Worm (Caenorhabditis elegans): ENCODE results near the gene nspb-11.

Gene nspb-11

ce11 chrII:12888471-12888870 is 18.7 kb upstream of the nspb-11 start, which contains the start of gene F35C5.3:
F35C5.3 (plus strand) TSS chrII:12888771.
- TF ChIP-seq hmg-4 (GFP tag; optimal IDR thresholded peaks at IDR 0.05) (no peak), B0310.2 (tag; optimal IDR thresholded peaks at IDR 0.05) (no peak), ama-1 (optimal IDR thresholded peaks at IDR 0.05) (no peak), hmbx-1 (tag; optimal IDR thresholded peaks at IDR 0.05) (no peak), pes-1 (GFP tag; IDR thresholded peaks at IDR 0.05) (no peak), hnd-1 (tag; optimal IDR thresholded peaks at IDR 0.05) (no peak), tbx-37 (GFP tag; conservative IDR thresholded peaks at IDR 0.05) (no peak), ceh-36 (tag; optimal IDR thresholded peaks at IDR 0.05) (no peak), flt-1 (GFP tag; IDR thresholded peaks at IDR 0.05) (no peak), tra-4 (tag; optimal IDR thresholded peaks at IDR 0.05) (no peak), aly-1 (tag; optimal IDR thresholded peaks at IDR 0.05) (no peak), scrt-1 (GFP tag; IDR thresholded peaks at IDR 0.05) (no peak), F13C5.2 (tag; optimal IDR thresholded peaks at IDR 0.05) (no peak), ceh-13 (GFP tag; optimal IDR thresholded peaks at IDR 0.05) (no peak), tbx-11 (GFP tag; IDR thresholded peaks at IDR 0.05) (no peak), sea-1 (GFP tag; conservative IDR thresholded peaks at IDR 0.05) (no peak), ets-7 (tag; optimal IDR thresholded peaks at IDR 0.05) (no peak)

DNA sequence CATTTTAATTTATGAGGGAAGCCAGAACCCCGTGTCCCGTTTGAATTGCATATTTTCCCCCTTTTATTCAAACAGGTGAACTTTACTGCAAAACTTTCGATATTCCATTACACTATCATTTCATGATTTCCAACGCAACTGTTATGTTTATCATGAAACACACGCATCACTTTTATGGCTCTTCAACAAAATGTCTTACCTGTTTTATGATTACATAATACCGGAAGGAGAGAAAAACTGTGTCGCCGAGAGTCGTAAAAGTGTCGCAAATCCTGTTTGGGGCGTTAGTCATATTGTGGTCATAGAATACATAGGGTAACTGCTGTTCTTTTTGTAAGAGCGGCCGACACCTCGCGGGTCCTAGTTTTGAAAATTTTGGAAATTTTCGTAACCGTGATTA is 14.8 kb upstream of the nspb-11 start:
- TF ChIP-seq flt-1 (GFP tag; IDR thresholded peaks at IDR 0.05) (no peak), F13C5.2 (tag; optimal IDR thresholded peaks at IDR 0.05) (no peak), sea-1 (GFP tag; conservative IDR thresholded peaks at IDR 0.05) (no peak), B0310.2 (tag; optimal IDR thresholded peaks at IDR 0.05) (no peak), pes-1 (GFP tag; IDR thresholded peaks at IDR 0.05) (no peak)

DNA sequence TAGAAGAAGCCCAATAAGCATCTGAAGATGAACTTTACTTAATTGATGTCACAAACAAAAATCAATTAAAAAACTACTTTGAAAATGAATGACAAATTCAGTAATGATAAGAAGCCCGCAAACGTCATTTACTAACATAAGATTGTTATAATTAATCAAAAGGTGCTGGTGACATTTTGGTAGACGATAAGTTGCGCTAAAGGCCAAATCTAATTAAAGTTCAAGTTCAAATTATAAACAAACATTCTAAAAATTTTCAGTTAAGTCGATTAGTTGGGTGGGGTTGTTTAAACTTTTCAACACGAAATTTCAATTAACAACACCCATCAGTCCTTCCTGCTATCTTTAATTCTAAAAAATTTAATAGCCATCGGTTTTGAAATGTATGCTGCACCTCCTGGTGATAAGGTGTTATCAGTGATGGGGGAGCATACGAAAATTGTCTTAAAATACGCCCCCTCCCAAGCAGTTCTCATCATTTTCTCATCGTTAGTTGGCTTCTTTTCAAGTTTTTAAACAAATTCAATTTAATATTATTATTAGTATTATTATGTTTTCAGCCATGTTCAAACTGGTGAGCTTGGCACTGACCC is 12.0 kb upstream of the nspb-11 start, which contains the start of the genes clec-62 and clec-63:
TSS of gene clec-62 (minus strand) at position 51 of the 593 bp plus-strand sequence.
TSS of gene clec-63 (plus strand) at position 561 of the 593 bp plus-strand sequence.
- TF ChIP-seq ceh-36 (tag; optimal IDR thresholded peaks at IDR 0.05) (no peak), hmbx-1 (tag; optimal IDR thresholded peaks at IDR 0.05) (no peak), ceh-13 (GFP tag; optimal IDR thresholded peaks at IDR 0.05) (no peak), tra-4 (tag; optimal IDR thresholded peaks at IDR 0.05) (no peak), hmg-4 (GFP tag; optimal IDR thresholded peaks at IDR 0.05) (no peak), pes-1 (GFP tag; IDR thresholded peaks at IDR 0.05) (no peak), F13C5.2 (tag; optimal IDR thresholded peaks at IDR 0.05) (no peak), aly-1 (tag; optimal IDR thresholded peaks at IDR 0.05) (no peak), hnd-1 (tag; optimal IDR thresholded peaks at IDR 0.05) (no peak), tbx-11 (GFP tag; IDR thresholded peaks at IDR 0.05) (no peak)

DNA sequence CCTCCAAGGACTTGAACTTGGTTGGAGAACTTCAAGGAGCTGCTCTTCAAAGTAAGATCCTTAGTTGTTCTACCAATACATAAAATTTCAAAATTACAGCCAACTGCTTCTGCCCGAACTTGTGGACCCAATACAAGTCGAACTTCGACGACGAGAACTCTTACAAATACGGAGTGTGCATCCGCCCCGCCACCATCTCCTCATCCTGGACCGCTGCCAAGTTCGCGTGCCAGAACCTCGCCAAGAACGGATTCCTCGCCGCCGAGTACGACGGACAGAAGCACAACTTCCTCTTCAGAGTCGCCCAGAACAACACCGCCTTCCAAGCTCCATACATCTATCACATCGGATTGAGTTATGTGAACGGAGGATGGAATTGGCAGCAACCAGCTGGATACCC is 10.5 kb upstream of the nspb-11 start:
- TF ChIP-seq hmbx-1 (tag; optimal IDR thresholded peaks at IDR 0.05): no peak
- TF ChIP-seq ets-7 (tag; optimal IDR thresholded peaks at IDR 0.05): no peak
- no peak for TF ChIP-seq ama-1 (optimal IDR thresholded peaks at IDR 0.05)
- TF ChIP-seq flt-1 (GFP tag; IDR thresholded peaks at IDR 0.05): no peak
- no peak for TF ChIP-seq B0310.2 (tag; optimal IDR thresholded peaks at IDR 0.05)
- TF ChIP-seq hmg-4 (GFP tag; optimal IDR thresholded peaks at IDR 0.05): no peak
- no peak for TF ChIP-seq F13C5.2 (tag; optimal IDR thresholded peaks at IDR 0.05)
- no peak for TF ChIP-seq tbx-37 (GFP tag; conservative IDR thresholded peaks at IDR 0.05)
- TF ChIP-seq aly-1 (tag; optimal IDR thresholded peaks at IDR 0.05): no peak

DNA sequence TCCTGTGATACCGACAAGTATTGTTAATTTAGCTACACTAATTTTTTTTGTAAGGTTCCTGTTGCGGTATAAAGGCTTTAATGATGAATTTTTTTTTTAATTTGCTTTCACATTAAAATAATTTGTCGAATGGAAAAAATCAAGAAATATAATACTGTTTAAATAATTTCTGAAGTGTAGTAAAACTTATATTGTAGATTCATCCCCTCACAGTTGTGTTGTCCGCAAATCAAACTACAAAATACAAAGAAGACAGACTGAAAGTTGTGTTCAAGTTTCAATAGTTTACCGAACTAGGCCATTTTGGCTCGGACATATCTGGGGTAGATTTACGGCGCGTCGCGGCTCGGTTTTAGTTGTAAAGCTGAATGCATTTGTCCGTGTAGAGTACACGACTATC is 9.8 kb upstream of the nspb-11 start:
- TF ChIP-seq flt-1 (GFP tag; IDR thresholded peaks at IDR 0.05): no peak
- TF ChIP-seq ceh-13 (GFP tag; optimal IDR thresholded peaks at IDR 0.05): no peak
- TF ChIP-seq hmg-4 (GFP tag; optimal IDR thresholded peaks at IDR 0.05): no peak
- TF ChIP-seq scrt-1 (GFP tag; IDR thresholded peaks at IDR 0.05): no peak
- TF ChIP-seq tbx-11 (GFP tag; IDR thresholded peaks at IDR 0.05): no peak
- no peak for TF ChIP-seq tbx-37 (GFP tag; conservative IDR thresholded peaks at IDR 0.05)
- no peak for TF ChIP-seq B0310.2 (tag; optimal IDR thresholded peaks at IDR 0.05)
- TF ChIP-seq ama-1 (optimal IDR thresholded peaks at IDR 0.05): no peak
- no peak for TF ChIP-seq tra-4 (tag; optimal IDR thresholded peaks at IDR 0.05)

DNA sequence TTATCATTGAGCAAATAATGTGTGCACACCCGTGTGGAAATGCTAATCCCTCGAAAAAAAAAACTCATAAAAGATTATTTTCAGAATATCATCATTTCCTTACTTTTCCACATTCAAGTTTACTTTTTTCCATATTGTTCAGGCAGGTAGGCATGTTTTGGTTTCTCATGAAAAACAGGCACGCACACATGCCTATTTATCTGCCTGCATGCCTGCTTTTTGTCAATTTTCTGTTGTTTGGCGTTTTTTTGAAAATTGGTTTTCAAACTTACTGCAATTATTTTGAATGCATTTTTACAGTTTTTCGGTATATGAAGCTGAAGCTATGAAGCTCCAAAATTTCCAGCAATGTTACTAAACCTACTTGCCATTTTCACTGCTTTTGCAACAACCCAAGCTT is 9.2 kb upstream of the nspb-11 start, which contains the start of gene clec-64:
TSS of gene clec-64 (plus strand) at position 301 of the 400 bp plus-strand sequence.
- TF ChIP-seq B0310.2 (tag; optimal IDR thresholded peaks at IDR 0.05): no peak
- TF ChIP-seq tbx-11 (GFP tag; IDR thresholded peaks at IDR 0.05): no peak
- TF ChIP-seq hmbx-1 (tag; optimal IDR thresholded peaks at IDR 0.05): no peak
- no peak for TF ChIP-seq tra-4 (tag; optimal IDR thresholded peaks at IDR 0.05)
- TF ChIP-seq ama-1 (optimal IDR thresholded peaks at IDR 0.05): no peak
- TF ChIP-seq hnd-1 (tag; optimal IDR thresholded peaks at IDR 0.05): no peak
- TF ChIP-seq F13C5.2 (tag; optimal IDR thresholded peaks at IDR 0.05): no peak
- TF ChIP-seq ets-7 (tag; optimal IDR thresholded peaks at IDR 0.05): no peak
- no peak for TF ChIP-seq sea-1 (GFP tag; conservative IDR thresholded peaks at IDR 0.05)
- no peak for TF ChIP-seq flt-1 (GFP tag; IDR thresholded peaks at IDR 0.05)
- no peak for TF ChIP-seq ceh-13 (GFP tag; optimal IDR thresholded peaks at IDR 0.05)
- TF ChIP-seq pes-1 (GFP tag; IDR thresholded peaks at IDR 0.05): no peak

DNA sequence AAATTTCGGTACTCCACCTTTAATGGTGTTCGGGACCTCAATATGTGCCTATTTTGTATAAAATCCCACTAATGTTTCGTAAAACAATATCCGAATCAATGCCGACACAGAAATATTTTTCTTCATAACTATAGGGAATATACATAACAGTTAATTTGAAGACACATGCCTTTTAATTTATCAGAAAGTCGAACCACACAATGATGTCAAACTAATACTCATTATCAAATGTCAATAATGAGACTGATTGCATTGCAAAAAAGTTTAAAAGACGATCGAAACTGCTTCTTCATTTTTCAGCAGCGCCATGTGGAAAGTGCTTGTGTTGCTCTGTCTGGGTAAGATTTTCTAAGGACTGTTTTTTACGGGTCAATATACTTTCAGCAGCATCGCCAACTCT is 6.1 kb upstream of the nspb-11 start, which contains the start of gene clec-65:
TSS of gene clec-65 (plus strand) at position 301 of the 400 bp plus-strand sequence.
- TF ChIP-seq pes-1 (GFP tag; IDR thresholded peaks at IDR 0.05) (no peak), ets-7 (tag; optimal IDR thresholded peaks at IDR 0.05) (no peak), hmg-4 (GFP tag; optimal IDR thresholded peaks at IDR 0.05) (no peak), flt-1 (GFP tag; IDR thresholded peaks at IDR 0.05) (no peak), hnd-1 (tag; optimal IDR thresholded peaks at IDR 0.05) (no peak), aly-1 (tag; optimal IDR thresholded peaks at IDR 0.05) (no peak), tra-4 (tag; optimal IDR thresholded peaks at IDR 0.05) (no peak), B0310.2 (tag; optimal IDR thresholded peaks at IDR 0.05) (no peak), sea-1 (GFP tag; conservative IDR thresholded peaks at IDR 0.05) (no peak), hmbx-1 (tag; optimal IDR thresholded peaks at IDR 0.05) (no peak), ceh-13 (GFP tag; optimal IDR thresholded peaks at IDR 0.05) (no peak), tbx-11 (GFP tag; IDR thresholded peaks at IDR 0.05) (no peak), ceh-36 (tag; optimal IDR thresholded peaks at IDR 0.05) (no peak), scrt-1 (GFP tag; IDR thresholded peaks at IDR 0.05) (no peak), ama-1 (optimal IDR thresholded peaks at IDR 0.05) (no peak), F13C5.2 (tag; optimal IDR thresholded peaks at IDR 0.05) (no peak), tbx-37 (GFP tag; conservative IDR thresholded peaks at IDR 0.05) (no peak)

Data from whole organism, early embryonic.